Worm (Caenorhabditis elegans) whole organism, young adult: ENCODE measurements around the gene mac-1.

Experiments used
- B0019.2 ChIP-seq: fragments of 200-800 bp; sonication (Bioruptor generic); conservative IDR thresholded peaks from 2 replicates; pipeline ENCODE4 v1.3.6; 2022; ENCODE audit warnings: missing genetic modification reagents, missing genetic modification characterization, missing compliant biosample characterization
- B0261.1 ChIP-seq: sonication (generic microtip); optimal IDR thresholded peaks from 2 replicates; lab custom pipeline; 2016; ENCODE audit warnings: mild to moderate bottlenecking, missing genetic modification characterization, moderate library complexity, missing compliant biosample characterization
- B0336.3 ChIP-seq: fragments of 200-800 bp; sonication (Bioruptor generic); IDR thresholded peaks from 2 replicates; pipeline ENCODE4 v1.3.6; 2022; ENCODE audit warnings: missing genetic modification characterization, missing compliant biosample characterization
- C06A6.2 ChIP-seq: fragments of 200-800 bp; sonication (Bioruptor generic); conservative IDR thresholded peaks from 2 replicates; pipeline ENCODE4 v1.3.6; 2022; ENCODE audit warnings: missing genetic modification characterization, missing compliant biosample characterization
- F22D6.2 ChIP-seq: sonication (generic microtip); optimal IDR thresholded peaks from 2 replicates; lab custom pipeline; 2016; ENCODE audit warnings: mild to moderate bottlenecking, missing genetic modification characterization, missing compliant biosample characterization
- F23B12.7 ChIP-seq: sonication (generic microtip); optimal IDR thresholded peaks from 2 replicates; lab custom pipeline; 2017; ENCODE audit warnings: missing genetic modification characterization, mild to moderate bottlenecking, missing compliant biosample characterization, antibody characterized with exemption, moderate library complexity; ENCODE audit not compliant: insufficient read depth
- F37B4.10 ChIP-seq: fragments of 200-800 bp; sonication (Bioruptor generic); IDR thresholded peaks from 2 replicates; pipeline ENCODE4 v1.3.6; 2022; ENCODE audit warnings: missing genetic modification characterization, missing compliant biosample characterization
- F39B2.1 ChIP-seq: fragments of 200-800 bp; sonication (Bioruptor generic); IDR thresholded peaks from 2 replicates; pipeline ENCODE4 v1.3.6; 2022; ENCODE audit warnings: missing genetic modification reagents, missing genetic modification characterization, missing compliant biosample characterization
- K11D2.4 ChIP-seq: fragments of 200-800 bp; sonication (Bioruptor generic); IDR thresholded peaks from 2 replicates; pipeline ENCODE4 v1.3.6; 2022; ENCODE audit warnings: missing genetic modification reagents, missing genetic modification characterization, missing compliant biosample characterization
- K12H6.12 ChIP-seq: fragments of 200-800 bp; sonication (Bioruptor generic); optimal IDR thresholded peaks from 2 replicates; lab custom pipeline; 2018; ENCODE audit warnings: mild to moderate bottlenecking, missing genetic modification characterization, missing compliant biosample characterization
- T07F8.4 ChIP-seq: sonication (generic microtip); optimal IDR thresholded peaks from 2 replicates; lab custom pipeline; 2016; ENCODE audit warnings: mild to moderate bottlenecking, missing genetic modification characterization, moderate library complexity, missing compliant biosample characterization
- ZK185.1 ChIP-seq: sonication (generic microtip); optimal IDR thresholded peaks from 2 replicates; lab custom pipeline; 2016; ENCODE audit warnings: mild to moderate bottlenecking, missing genetic modification characterization, missing compliant biosample characterization; ENCODE audit not compliant: poor library complexity, severe bottlenecking
- akir-1 ChIP-seq: fragments of 200-800 bp; sonication (Bioruptor generic); optimal IDR thresholded peaks from 2 replicates; lab custom pipeline; 2018; ENCODE audit warnings: mild to moderate bottlenecking, missing genetic modification characterization, moderate library complexity, missing compliant biosample characterization
- atf-7 ChIP-seq: sonication (generic microtip); optimal IDR thresholded peaks from 2 replicates; lab custom pipeline; 2017; ENCODE audit warnings: mild to moderate bottlenecking, missing genetic modification characterization, missing compliant biosample characterization
- attf-3 ChIP-seq: fragments of 200-800 bp; sonication (Bioruptor generic); conservative IDR thresholded peaks from 2 replicates; pipeline ENCODE4 v1.3.6; 2022; ENCODE audit warnings: missing genetic modification reagents, missing genetic modification characterization, missing compliant biosample characterization
- bed-2 ChIP-seq: fragments of 200-800 bp; sonication (Bioruptor generic); IDR thresholded peaks from 2 replicates; pipeline ENCODE4 v1.3.6; 2022; ENCODE audit warnings: missing genetic modification reagents, missing genetic modification characterization, missing compliant biosample characterization
- cebp-2 ChIP-seq: fragments of 200-800 bp; sonication (Bioruptor generic); IDR thresholded peaks from 2 replicates; pipeline ENCODE4 v1.3.6; 2022; ENCODE audit warnings: missing genetic modification characterization, missing compliant biosample characterization
- chd-7 ChIP-seq: sonication (generic microtip); optimal IDR thresholded peaks from 2 replicates; lab custom pipeline; 2016; ENCODE audit warnings: mild to moderate bottlenecking, missing genetic modification characterization, moderate library complexity, missing compliant biosample characterization
- die-1 ChIP-seq: sonication (generic microtip); optimal IDR thresholded peaks from 2 replicates; lab custom pipeline; 2016; ENCODE audit warnings: missing genotype, mild to moderate bottlenecking, missing genetic modification characterization, missing compliant biosample characterization
- dox-1 ChIP-seq: fragments of 200-800 bp; sonication (Bioruptor generic); IDR thresholded peaks from 2 replicates; pipeline ENCODE4 v1.3.6; 2022; ENCODE audit warnings: missing genetic modification reagents, missing genetic modification characterization, missing compliant biosample characterization
- efl-1 ChIP-seq: fragments of 150-350 bp; optimal IDR thresholded peaks from 2 replicates; lab custom pipeline; 2014; ENCODE audit warnings: missing biosample characterization, missing genetic modification reagents, missing genetic modification characterization
- egrh-3 ChIP-seq: fragments of 200-800 bp; sonication (Bioruptor generic); IDR thresholded peaks from 2 replicates; pipeline ENCODE4 v1.3.6; 2022; ENCODE audit warnings: missing genetic modification reagents, missing genetic modification characterization, missing compliant biosample characterization
- ekl-4 ChIP-seq: fragments of 200-800 bp; sonication (Bioruptor generic); IDR thresholded peaks from 2 replicates; pipeline ENCODE4 v1.3.6; 2022; ENCODE audit warnings: missing genetic modification reagents, missing genetic modification characterization, missing compliant biosample characterization
- ets-4 ChIP-seq: fragments of 200-800 bp; sonication (Bioruptor generic); optimal IDR thresholded peaks from 2 replicates; lab custom pipeline; 2018; ENCODE audit warnings: mild to moderate bottlenecking, missing genetic modification characterization, missing compliant biosample characterization
- fkh-3 ChIP-seq: sonication (generic microtip); optimal IDR thresholded peaks from 2 replicates; lab custom pipeline; 2016; ENCODE audit warnings: mild to moderate bottlenecking, missing genetic modification characterization, missing compliant biosample characterization
- hlh-12 ChIP-seq: sonication (generic microtip); optimal IDR thresholded peaks from 2 replicates; lab custom pipeline; 2016; ENCODE audit warnings: missing genetic modification characterization, missing compliant biosample characterization
- hrde-1 ChIP-seq: sonication (generic microtip); optimal IDR thresholded peaks from 2 replicates; lab custom pipeline; 2016; ENCODE audit warnings: missing genetic modification characterization, mild to moderate bottlenecking, missing compliant biosample characterization, moderate library complexity, missing genotype, missing genetic modification reagents, borderline replicate concordance
- hsf-1 ChIP-seq: fragments of 200-800 bp; sonication (Bioruptor generic); IDR thresholded peaks from 2 replicates; pipeline ENCODE4 v1.3.6; 2022; ENCODE audit warnings: missing genetic modification reagents, missing genetic modification characterization, missing compliant biosample characterization
- lin-26 ChIP-seq: fragments of 200-800 bp; sonication (Bioruptor generic); IDR thresholded peaks from 2 replicates; pipeline ENCODE4 v1.3.6; 2022; ENCODE audit warnings: missing genetic modification reagents, missing genetic modification characterization, missing compliant biosample characterization
- lin-40 ChIP-seq: sonication (generic microtip); optimal IDR thresholded peaks from 2 replicates; lab custom pipeline; 2016; ENCODE audit warnings: missing genetic modification characterization, mild to moderate bottlenecking, missing compliant biosample characterization, missing genotype, missing genetic modification reagents
- mcd-1 ChIP-seq: fragments of 200-800 bp; sonication (Bioruptor generic); IDR thresholded peaks from 2 replicates; pipeline ENCODE4 v1.3.6; 2022; ENCODE audit warnings: missing genetic modification reagents, missing genetic modification characterization, missing compliant biosample characterization
- mel-28 ChIP-seq: sonication (generic microtip); optimal IDR thresholded peaks from 2 replicates; lab custom pipeline; 2016; ENCODE audit warnings: borderline replicate concordance, mild to moderate bottlenecking, missing genetic modification characterization, missing compliant biosample characterization
- nhr-120 ChIP-seq: fragments of 200-800 bp; sonication (Bioruptor generic); IDR thresholded peaks from 2 replicates; pipeline ENCODE4 v1.3.6; 2022; ENCODE audit warnings: missing genetic modification characterization, missing compliant biosample characterization
- rcor-1 ChIP-seq: fragments of 200-800 bp; sonication (Bioruptor generic); IDR thresholded peaks from 2 replicates; pipeline ENCODE4 v1.3.6; 2022; ENCODE audit warnings: missing genetic modification reagents, missing genetic modification characterization, missing compliant biosample characterization
- snpc-4 ChIP-seq, 5 experiments: fragments of 150-350 bp in 1 of 5; sonication (generic microtip) in 4 of 5; optimal IDR thresholded peaks; 2 replicates each; lab custom pipeline; 2014 to 2018; ENCODE audit warnings: missing genetic modification characterization in 5 of 5, missing biosample characterization in 3 of 5, antibody characterized with exemption in 2 of 5, mild to moderate bottlenecking in 2 of 5, missing compliant biosample characterization in 2 of 5, missing genotype in 2 of 5, moderate library complexity in 2 of 5, missing genetic modification reagents in 1 of 5
- somi-1 ChIP-seq: fragments of 200-800 bp; sonication (Bioruptor generic); optimal IDR thresholded peaks from 2 replicates; lab custom pipeline; 2018; ENCODE audit warnings: mild to moderate bottlenecking, missing genetic modification characterization, missing compliant biosample characterization
- zfh-2 ChIP-seq: fragments of 200-800 bp; sonication (Bioruptor generic); conservative IDR thresholded peaks from 2 replicates; pipeline ENCODE4 v1.3.6; 2022; ENCODE audit warnings: missing genetic modification reagents, missing genetic modification characterization, missing compliant biosample characterization
- zim-3 ChIP-seq: sonication (generic microtip); optimal IDR thresholded peaks from 2 replicates; lab custom pipeline; 2017; ENCODE audit warnings: mild to moderate bottlenecking, missing genetic modification characterization, moderate library complexity, missing compliant biosample characterization
- ztf-22 ChIP-seq: fragments of 200-800 bp; sonication (Bioruptor generic); optimal IDR thresholded peaks from 2 replicates; lab custom pipeline; 2018; ENCODE audit warnings: mild to moderate bottlenecking, missing genetic modification characterization, moderate library complexity, missing compliant biosample characterization
- ztf-26 ChIP-seq: sonication (generic microtip); optimal IDR thresholded peaks from 2 replicates; lab custom pipeline; 2017; ENCODE audit warnings: missing genetic modification characterization, missing compliant biosample characterization
- ztf-28 ChIP-seq: fragments of 200-800 bp; sonication (Bioruptor generic); IDR thresholded peaks from 2 replicates; pipeline ENCODE4 v1.3.6; 2022; ENCODE audit warnings: missing genetic modification reagents, missing genetic modification characterization, missing compliant biosample characterization
- ztf-3 ChIP-seq: fragments of 200-800 bp; sonication (Bioruptor generic); optimal IDR thresholded peaks from 2 replicates; lab custom pipeline; 2018; ENCODE audit warnings: mild to moderate bottlenecking, missing genetic modification characterization, missing compliant biosample characterization

The mac-1 gene

ce11 chrII:13293502-13293901 is 27.2 kb downstream of the mac-1 start:
- TF ChIP-seq B0019.2 (GFP tag; lab: Robert Waterston, UW) (no peak), bed-2 (GFP tag; lab: Robert Waterston, UW) (no peak), F39B2.1 (no peak), ekl-4 (GFP tag; lab: Robert Waterston, UW) (no peak), efl-1 (GFP tag; lab: Kevin White, UChicago) (no peak), ets-4 (GFP tag; lab: Kevin White, UChicago) (no peak), F23B12.7 (tag; lab: Kevin White, UChicago) (no peak), hlh-12 (tag; lab: Kevin White, UChicago) (no peak), hrde-1 (tag; lab: Kevin White, UChicago) (no peak), F22D6.2 (tag; lab: Kevin White, UChicago) (no peak)

- TF ChIP-seq K11D2.4 (GFP tag; lab: Robert Waterston, UW) (peak; percentile 29; the same call in 1 of the 2 replicates), lin-40 (tag; lab: Kevin White, UChicago) (peak; percentile 7), fkh-3 (tag; lab: Kevin White, UChicago) (no peak), somi-1 (peak; percentile 72)
Measured at ce11 chrII:13292913-13293312, 27.8 kb downstream of the mac-1 start.

DNA sequence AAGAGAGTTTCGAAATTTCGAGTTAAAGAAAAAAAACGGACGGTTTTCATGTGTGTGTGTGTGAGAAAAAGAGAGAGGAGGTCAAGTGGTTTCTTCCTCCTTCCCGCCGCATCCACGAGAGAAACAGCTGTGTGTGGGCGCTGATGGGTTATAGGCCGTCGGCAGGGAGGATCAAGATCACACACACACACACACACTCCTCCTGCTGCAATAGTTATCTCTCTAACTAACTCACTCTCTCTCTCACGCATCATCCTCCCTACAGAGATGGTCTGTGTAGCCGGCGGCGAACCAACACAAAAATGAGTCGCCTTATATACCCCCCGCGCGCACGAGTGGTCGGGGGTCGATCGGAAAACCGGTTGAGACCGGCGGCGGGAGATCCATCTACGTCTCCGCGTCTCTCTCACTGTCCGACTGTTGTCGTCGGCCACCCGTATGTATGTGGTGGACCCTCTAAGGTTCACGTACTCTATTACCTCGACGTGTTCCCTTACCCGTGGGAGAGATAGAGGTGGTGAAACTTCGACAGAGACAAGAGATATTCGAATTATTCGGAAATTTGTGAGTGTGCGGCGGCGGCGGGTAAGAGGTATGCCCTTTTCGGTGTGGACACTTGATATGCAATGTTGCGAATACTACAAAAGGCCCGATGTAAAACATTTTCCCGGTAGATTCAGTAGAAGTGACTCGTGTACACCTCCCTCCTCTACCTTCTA is 29.1 kb downstream of the mac-1 start:
- TF ChIP-seq mcd-1 (GFP tag; lab: Robert Waterston, UW) (peak; percentile 46), lin-40 (tag; lab: Kevin White, UChicago) (peak; percentile 53), zim-3 (tag; lab: Kevin White, UChicago) (no peak), hlh-12 (tag; lab: Kevin White, UChicago) (no peak), K11D2.4 (GFP tag; lab: Robert Waterston, UW) (no peak), bed-2 (GFP tag; lab: Robert Waterston, UW) (no peak), egrh-3 (GFP tag; lab: Robert Waterston, UW) (peak; percentile 50; the same call in 1 of the 2 replicates), zfh-2 (GFP tag; lab: Robert Waterston, UW) (peak; percentile 87), nhr-120 (no peak), ztf-26 (tag; lab: Kevin White, UChicago) (peak; percentile 58), dox-1 (peak; percentile 34; the same call in 1 of the 2 replicates), mel-28 (tag; lab: Kevin White, UChicago) (no peak), atf-7 (tag; lab: Kevin White, UChicago) (no peak), die-1 (tag; lab: Kevin White, UChicago) (peak; percentile 37), K12H6.12 (tag; lab: Kevin White, UChicago) (peak; percentile 21), hsf-1 (GFP tag; lab: Robert Waterston, UW) (no peak), attf-3 (GFP tag; lab: Robert Waterston, UW) (no peak), rcor-1 (GFP tag; lab: Robert Waterston, UW) (no peak), ZK185.1 (no peak), F39B2.1 (no peak), ztf-22 (GFP tag; lab: Kevin White, UChicago) (peak; percentile 27), T07F8.4 (tag; lab: Kevin White, UChicago) (no peak), ztf-28 (GFP tag; lab: Robert Waterston, UW) (no peak), chd-7 (peak; percentile 9), C06A6.2 (no peak), akir-1 (no peak), snpc-4 (GFP tag; optimal IDR thresholded peaks at IDR 0.05; lab: Kevin White, UChicago) (no peak), snpc-4 (tag; optimal IDR thresholded peaks at IDR 0.05; lab: Kevin White, UChicago) (peak in 2 of 4 experiments; percentile 1 to 12), F37B4.10 (no peak), cebp-2 (0 out of 2 replicates have a peak, but pooled peaks have one; percentile 11), F22D6.2 (tag; lab: Kevin White, UChicago) (no peak), lin-26 (0 out of 2 replicates have a peak, but pooled peaks have one; percentile 44), B0336.3 (GFP tag; lab: Robert Waterston, UW) (0 out of 2 replicates have a peak, but pooled peaks have one; percentile 38), ztf-3 (GFP tag; lab: Kevin White, UChicago) (no peak), B0261.1 (no peak)
